Worm (Caenorhabditis elegans) whole organism, late embryonic: ENCODE measurements around the gene fbxc-27.

Experiments
- ceh-31 ChIP-seq: sonication (generic microtip); optimal IDR thresholded peaks from 2 replicates; lab custom pipeline; 2016; ENCODE audit warnings: missing genetic modification characterization, missing compliant biosample characterization
- ceh-45 ChIP-seq: fragments of 200-800 bp; sonication (Bioruptor generic); IDR thresholded peaks from 2 replicates; pipeline ENCODE4 v1.3.6; 2022; ENCODE audit warnings: missing genetic modification reagents, missing genetic modification characterization, missing compliant biosample characterization
- ceh-9 ChIP-seq: sonication (generic microtip); optimal IDR thresholded peaks from 2 replicates; lab custom pipeline; 2016; ENCODE audit warnings: mild to moderate bottlenecking, missing genetic modification characterization, inconsistent platforms, missing compliant biosample characterization
- fkh-10 ChIP-seq: fragments of 150-350 bp; optimal IDR thresholded peaks from 2 replicates; lab custom pipeline; 2014; ENCODE audit warnings: missing biosample characterization, missing genetic modification reagents, missing genetic modification characterization
- hlh-15 ChIP-seq: sonication (generic microtip); optimal IDR thresholded peaks from 2 replicates; lab custom pipeline; 2016; ENCODE audit warnings: missing genetic modification characterization, missing compliant biosample characterization
- npax-4 ChIP-seq: sonication (generic microtip); optimal IDR thresholded peaks from 2 replicates; lab custom pipeline; 2016; ENCODE audit warnings: missing genetic modification characterization, missing compliant biosample characterization
- pha-4 ChIP-seq: fragments of 150-350 bp; optimal IDR thresholded peaks from 2 replicates; lab custom pipeline; 2018; ENCODE audit warnings: missing biosample characterization, missing genetic modification reagents, missing genetic modification characterization
- tbx-2 ChIP-seq: sonication (generic microtip); optimal IDR thresholded peaks from 2 replicates; lab custom pipeline; 2016; ENCODE audit warnings: missing genetic modification characterization, missing compliant biosample characterization
- tbx-7 ChIP-seq: sonication (generic microtip); optimal IDR thresholded peaks from 2 replicates; lab custom pipeline; 2016; ENCODE audit warnings: missing genotype, missing genetic modification characterization, missing compliant biosample characterization

DNA sequence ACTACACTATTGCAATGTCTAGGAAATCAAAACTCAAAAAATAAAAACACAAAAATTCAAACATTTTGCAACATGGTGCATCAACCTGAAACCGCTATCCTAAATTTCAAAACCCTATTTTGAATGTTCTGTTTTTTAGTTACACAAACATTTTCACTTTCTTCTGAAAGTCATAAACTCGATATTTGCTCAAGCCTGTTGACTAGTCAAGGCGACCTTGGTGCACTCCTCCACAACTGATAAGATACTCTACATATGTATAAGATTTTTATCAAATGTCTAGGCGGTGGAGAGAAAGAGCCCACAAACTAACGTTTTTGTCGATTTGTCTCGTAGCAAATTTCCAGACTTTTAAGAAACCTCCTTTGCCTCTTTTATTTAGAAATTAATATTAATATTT is 21.5 kb upstream of the fbxc-27 start, which contains the start of gene T07D3.4:
- TF ChIP-seq ceh-9 (no peak), hlh-15 (tag; lab: Kevin White, UChicago) (no peak), tbx-2 (no peak), tbx-7 (no peak), ceh-45 (GFP tag; lab: Robert Waterston, UW) (no peak), ceh-31 (tag; lab: Kevin White, UChicago) (no peak), pha-4 (tag; lab: Kevin White, UChicago) (no peak), npax-4 (no peak), fkh-10 (GFP tag; lab: Kevin White, UChicago) (no peak)
